Worm (Caenorhabditis elegans): Measurements from ENCODE around the gene F40B5.2.

Gene F40B5.2

ce11 chrX:8381651-8382050 is 14.0 kb downstream of the F40B5.2 start (continued):
- no peak for TF ChIP-seq Y75B8A.6 (GFP tag; IDR thresholded peaks at IDR 0.05)
- TF ChIP-seq pha-4 (GFP tag; IDR thresholded peaks at IDR 0.05) = peak; percentile 74; the same call in 1 of the 2 replicates
- no peak for TF ChIP-seq pha-4 (tag; optimal IDR thresholded peaks at IDR 0.05)
- TF ChIP-seq egl-43 (GFP tag; IDR thresholded peaks at IDR 0.05) = no peak; the same call in 1 of the 2 replicates
- peak; percentile 66 for TF ChIP-seq mxl-2 (GFP tag; conservative IDR thresholded peaks at IDR 0.05)
- no peak for TF ChIP-seq pqm-1 (tag; optimal IDR thresholded peaks at IDR 0.05)
- no peak for TF ChIP-seq mdl-1 (tag; optimal IDR thresholded peaks at IDR 0.05)
- peak; percentile 29 for TF ChIP-seq gei-8 (GFP tag; optimal IDR thresholded peaks at IDR 0.05)
- TF ChIP-seq duxl-1 (tag; optimal IDR thresholded peaks at IDR 0.05; ENCODE audit: poor library complexity) = peak; percentile 32
- no peak for TF ChIP-seq aly-2 (tag; optimal IDR thresholded peaks at IDR 0.05)
- TF ChIP-seq spr-1 (tag; optimal IDR thresholded peaks at IDR 0.05) = no peak
- TF ChIP-seq ZK337.2 (GFP tag; IDR thresholded peaks at IDR 0.05) = peak; percentile 79
- no peak for TF ChIP-seq ceh-32 (tag; optimal IDR thresholded peaks at IDR 0.05; ENCODE audit: poor library complexity)
- TF ChIP-seq ama-1 (optimal IDR thresholded peaks at IDR 0.05) = no peak
- peak; percentile 2 to 49 for TF ChIP-seq daf-16 (GFP tag; optimal IDR thresholded peaks at IDR 0.05)
- TF ChIP-seq daf-16 (tag; optimal IDR thresholded peaks at IDR 0.05) = peak; percentile 53
- no peak for TF ChIP-seq zip-11 (GFP tag; IDR thresholded peaks at IDR 0.05)
- peak; percentile 46 for TF ChIP-seq T26A8.4 (GFP tag; IDR thresholded peaks at IDR 0.05)
- TF ChIP-seq dmd-8 (GFP tag; IDR thresholded peaks at IDR 0.05) = 0 out of 2 replicates have a peak, but pooled peaks have one; percentile 75
- no peak for TF ChIP-seq unc-39 (tag; optimal IDR thresholded peaks at IDR 0.05)
- TF ChIP-seq T20F7.1 (GFP tag; optimal IDR thresholded peaks at IDR 0.05) = peak; percentile 17
- peak; percentile 27 for TF ChIP-seq aha-1 (tag)
- no peak for TF ChIP-seq zfp-2 (tag; optimal IDR thresholded peaks at IDR 0.05)
- no peak for TF ChIP-seq daf-12 (tag; optimal IDR thresholded peaks at IDR 0.05)
- TF ChIP-seq mep-1 (tag; optimal IDR thresholded peaks at IDR 0.05) = peak; percentile 21
- TF ChIP-seq madf-5 (GFP tag; IDR thresholded peaks at IDR 0.05) = peak; percentile 70 to 78; a peak in 3 of 4 replicates
- peak; percentile 70 for TF ChIP-seq Y48G9A.11 (GFP tag; IDR thresholded peaks at IDR 0.05)
- TF ChIP-seq dve-1 (tag; optimal IDR thresholded peaks at IDR 0.05; ENCODE audit: insufficient read depth) = peak; percentile 3
- TF ChIP-seq nhr-25 (tag; optimal IDR thresholded peaks at IDR 0.05; ENCODE audit: borderline replicate concordance, insufficient read depth) = no peak
- TF ChIP-seq attf-4 (tag; optimal IDR thresholded peaks at IDR 0.05) = no peak
- TF ChIP-seq nhr-11 (tag; optimal IDR thresholded peaks at IDR 0.05) = no peak
- no peak for TF ChIP-seq F10B5.3 (tag; optimal IDR thresholded peaks at IDR 0.05)
- no peak for TF ChIP-seq lin-39 (tag; optimal IDR thresholded peaks at IDR 0.05)
- TF ChIP-seq jun-1 (tag; optimal IDR thresholded peaks at IDR 0.05) = no peak
- TF ChIP-seq lin-38 (GFP tag; IDR thresholded peaks at IDR 0.05) = peak; percentile 70
- no peak for TF ChIP-seq egl-27 (tag; optimal IDR thresholded peaks at IDR 0.05)
- TF ChIP-seq nhr-237 (tag; optimal IDR thresholded peaks at IDR 0.05) = no peak
- TF ChIP-seq lin-13 (GFP tag; optimal IDR thresholded peaks at IDR 0.05) = no peak
- no peak for TF ChIP-seq mxl-3 (GFP tag; optimal IDR thresholded peaks at IDR 0.05)
- no peak for TF ChIP-seq sdz-12 (GFP tag; optimal IDR thresholded peaks at IDR 0.05)
- no peak for TF ChIP-seq php-3 (GFP tag; IDR thresholded peaks at IDR 0.05)
- no peak for TF ChIP-seq daf-8 (GFP tag; IDR thresholded peaks at IDR 0.05)
- TF ChIP-seq fkh-10 (GFP tag; optimal IDR thresholded peaks at IDR 0.05) = no peak
- TF ChIP-seq arid-1 (GFP tag; conservative IDR thresholded peaks at IDR 0.05) = 0 out of 2 replicates have a peak, but pooled peaks have one; percentile 30
- TF ChIP-seq skn-1 (tag; optimal IDR thresholded peaks at IDR 0.05) = no peak
- TF ChIP-seq lin-15B (tag; optimal IDR thresholded peaks at IDR 0.05) = no peak
- TF ChIP-seq set-16 (GFP tag; IDR thresholded peaks at IDR 0.05) = no peak
- no peak for TF ChIP-seq ceh-82 (tag; optimal IDR thresholded peaks at IDR 0.05)
- 0 out of 2 replicates have a peak, but pooled peaks have one; percentile 10 for TF ChIP-seq nhr-42 (GFP tag; IDR thresholded peaks at IDR 0.05)
- peak; percentile 87 for TF ChIP-seq F26F4.8 (GFP tag; conservative IDR thresholded peaks at IDR 0.05)
- TF ChIP-seq nhr-77 (tag; optimal IDR thresholded peaks at IDR 0.05) = no peak
- TF ChIP-seq nhr-102 (tag; optimal IDR thresholded peaks at IDR 0.05) = peak; percentile 31
- no peak for TF ChIP-seq ctbp-1 (GFP tag; IDR thresholded peaks at IDR 0.05)

All from whole organism, L4 larva.